Fruit fly (Drosophila melanogaster) whole organism, embryonic: ENCODE data around the gene Pits.

ENCODE experiments used
- Asciz ChIP-seq: fragments of 200-800 bp; sonication (Bioruptor generic); optimal IDR thresholded peaks from 2 replicates; lab custom pipeline; 2017; ENCODE audit warnings: missing biosample characterization, mild to moderate bottlenecking, missing genetic modification characterization, missing genetic modification reagents
- Bdp1 ChIP-seq: fragments of 200-800 bp; sonication (Bioruptor generic); optimal IDR thresholded peaks from 3 replicates; lab custom pipeline; 2016; ENCODE audit warnings: missing biosample characterization, missing genetic modification characterization
- CG14710 ChIP-seq: fragments of 200-800 bp; sonication (Bioruptor generic); optimal IDR thresholded peaks from 3 replicates; lab custom pipeline; 2019; ENCODE audit warnings: missing biosample characterization, mild to moderate bottlenecking, missing genetic modification characterization, moderate library complexity
- CG16815 ChIP-seq: fragments of 200-800 bp; sonication (Bioruptor generic); optimal IDR thresholded peaks from 3 replicates; lab custom pipeline; 2017; ENCODE audit warnings: missing biosample characterization, mild to moderate bottlenecking, missing genetic modification characterization
- CG17361 ChIP-seq: fragments of 200-800 bp; sonication (Bioruptor generic); IDR thresholded peaks from 3 replicates; pipeline ENCODE4 v1.3.6; 2022; ENCODE audit warnings: missing biosample characterization, missing genetic modification characterization
- CG18011 ChIP-seq: fragments of 200-800 bp; sonication (Bioruptor generic); optimal IDR thresholded peaks from 2 replicates; lab custom pipeline; 2017; ENCODE audit warnings: missing biosample characterization, missing genetic modification characterization, mild to moderate bottlenecking, moderate library complexity, missing genotype
- CG2678 ChIP-seq: fragments of 200-800 bp; sonication (Bioruptor generic); optimal IDR thresholded peaks from 3 replicates; lab custom pipeline; 2019; ENCODE audit warnings: missing biosample characterization, mild to moderate bottlenecking, missing genetic modification characterization, moderate library complexity
- CG3407 ChIP-seq: fragments of 200-800 bp; sonication (Bioruptor generic); optimal IDR thresholded peaks from 2 replicates; lab custom pipeline; 2018; ENCODE audit warnings: missing biosample characterization, mild to moderate bottlenecking, missing genetic modification characterization
- CG43689 ChIP-seq: fragments of 200-800 bp; sonication (Bioruptor generic); IDR thresholded peaks from 2 replicates; pipeline ENCODE4 v1.3.6; 2022; ENCODE audit warnings: missing biosample characterization, missing genetic modification characterization
- CG4854 ChIP-seq: fragments of 200-800 bp; sonication (Bioruptor generic); optimal IDR thresholded peaks from 2 replicates; lab custom pipeline; 2016; ENCODE audit warnings: missing biosample characterization, missing genetic modification characterization, inconsistent platforms
- CG6254 ChIP-seq: fragments of 200-800 bp; sonication (Bioruptor generic); optimal IDR thresholded peaks from 3 replicates; lab custom pipeline; 2017; ENCODE audit warnings: mild to moderate bottlenecking, missing biosample characterization, missing genetic modification reagents, missing genetic modification characterization
- CG6654 ChIP-seq: fragments of 200-800 bp; sonication (Bioruptor generic); optimal IDR thresholded peaks from 2 replicates; lab custom pipeline; 2017; ENCODE audit warnings: missing biosample characterization, mild to moderate bottlenecking, missing genetic modification characterization
- CG8359 ChIP-seq: fragments of 200-800 bp; sonication (Bioruptor generic); optimal IDR thresholded peaks from 2 replicates; lab custom pipeline; 2017; ENCODE audit warnings: missing biosample characterization, mild to moderate bottlenecking, missing genetic modification characterization, borderline replicate concordance
- D19B ChIP-seq: fragments of 200-800 bp; sonication (Bioruptor generic); optimal IDR thresholded peaks from 2 replicates; lab custom pipeline; 2017; ENCODE audit warnings: missing biosample characterization, mild to moderate bottlenecking, missing genetic modification characterization
- Dip2 ChIP-seq: fragments of 200-800 bp; sonication (Bioruptor generic); IDR thresholded peaks from 2 replicates; pipeline ENCODE4 v1.3.6; 2022; ENCODE audit warnings: missing biosample characterization, missing genetic modification characterization
- Dip3 ChIP-seq: fragments of 200-800 bp; sonication (Bioruptor generic); optimal IDR thresholded peaks from 3 replicates; lab custom pipeline; 2016; ENCODE audit warnings: missing biosample characterization, missing genetic modification characterization
- Fer1 ChIP-seq: fragments of 200-800 bp; sonication (Bioruptor generic); optimal IDR thresholded peaks from 2 replicates; lab custom pipeline; 2017; ENCODE audit warnings: missing biosample characterization, mild to moderate bottlenecking, missing genetic modification characterization
- Fer2 ChIP-seq: fragments of 200-800 bp; sonication (Bioruptor generic); optimal IDR thresholded peaks from 2 replicates; lab custom pipeline; 2018; ENCODE audit warnings: missing biosample characterization, mild to moderate bottlenecking, missing genetic modification characterization, moderate library complexity
- Hand ChIP-seq: fragments of 200-800 bp; sonication (Bioruptor generic); optimal IDR thresholded peaks from 2 replicates; lab custom pipeline; 2017; ENCODE audit warnings: mild to moderate bottlenecking, missing biosample characterization, missing genetic modification reagents, missing genetic modification characterization
- Hr78 ChIP-seq, 2 experiments: fragments of 200-800 bp in 1 of 2; fragments of >200 bp in 1 of 2; sonication (Bioruptor generic) in 1 of 2; optimal IDR thresholded peaks; 2 replicates each; lab custom pipeline; 2017 to 2019; ENCODE audit warnings: missing biosample characterization in 2 of 2, missing genetic modification characterization in 2 of 2, mild to moderate bottlenecking in 1 of 2, moderate library complexity in 1 of 2
- NK7.1 ChIP-seq: fragments of 200-800 bp; sonication (Bioruptor generic); optimal IDR thresholded peaks from 3 replicates; lab custom pipeline; 2016; ENCODE audit warnings: missing biosample characterization, missing genetic modification characterization
- Nf-YA ChIP-seq: fragments of 200-800 bp; sonication (Bioruptor generic); IDR thresholded peaks from 2 replicates; pipeline ENCODE4 v1.3.6; 2022; ENCODE audit warnings: missing biosample characterization, missing genetic modification characterization
- Sin3A ChIP-seq: fragments of >200 bp; optimal IDR thresholded peaks from 2 replicates; lab custom pipeline; 2018
- Sox100B ChIP-seq: fragments of 200-800 bp; sonication (Bioruptor generic); optimal IDR thresholded peaks from 3 replicates; lab custom pipeline; 2018; ENCODE audit warnings: missing biosample characterization, mild to moderate bottlenecking, missing genetic modification characterization
- Sox102F ChIP-seq: fragments of 200-800 bp; sonication (Bioruptor generic); optimal IDR thresholded peaks from 2 replicates; lab custom pipeline; 2018; ENCODE audit warnings: missing biosample characterization, mild to moderate bottlenecking, missing genetic modification characterization, moderate library complexity
- abd-A ChIP-seq: fragments of 200-800 bp; sonication (Bioruptor generic); optimal IDR thresholded peaks from 3 replicates; lab custom pipeline; 2019; ENCODE audit warnings: missing biosample characterization, mild to moderate bottlenecking, missing genetic modification characterization, moderate library complexity
- ac ChIP-seq: fragments of 200-800 bp; sonication (Bioruptor generic); optimal IDR thresholded peaks from 3 replicates; lab custom pipeline; 2017; ENCODE audit warnings: missing biosample characterization, mild to moderate bottlenecking, missing genetic modification characterization
- amos ChIP-seq: fragments of 200-800 bp; sonication (Bioruptor generic); IDR thresholded peaks from 2 replicates; pipeline ENCODE4 v1.3.6; 2022; ENCODE audit warnings: missing biosample characterization, missing genetic modification characterization; ENCODE audit not compliant: partially characterized antibody
- bbx ChIP-seq: fragments of 200-800 bp; sonication (Bioruptor generic); IDR thresholded peaks from 2 replicates; pipeline ENCODE4 v1.3.6; 2022; ENCODE audit warnings: missing biosample characterization, missing genetic modification characterization; ENCODE audit not compliant: partially characterized antibody
- chn ChIP-seq: fragments of 200-800 bp; sonication (Bioruptor generic); optimal IDR thresholded peaks from 2 replicates; lab custom pipeline; 2016; ENCODE audit warnings: missing biosample characterization, missing genetic modification characterization
- danr ChIP-seq: fragments of 200-800 bp; sonication (Bioruptor generic); IDR thresholded peaks from 2 replicates; pipeline ENCODE4 v1.3.6; 2022; ENCODE audit warnings: missing biosample characterization, missing genetic modification characterization
- gcm2 ChIP-seq: fragments of 200-800 bp; sonication (Bioruptor generic); optimal IDR thresholded peaks from 2 replicates; lab custom pipeline; 2016; ENCODE audit warnings: missing biosample characterization, missing genetic modification characterization
- grn ChIP-seq: fragments of 200-800 bp; sonication (Bioruptor generic); optimal IDR thresholded peaks from 3 replicates; lab custom pipeline; 2017; ENCODE audit warnings: missing biosample characterization, missing genetic modification characterization
- gsb-n ChIP-seq: fragments of 200-800 bp; sonication (Bioruptor generic); optimal IDR thresholded peaks from 3 replicates; lab custom pipeline; 2018; ENCODE audit warnings: missing biosample characterization, mild to moderate bottlenecking, missing genetic modification characterization
- gt ChIP-seq: fragments of 200-800 bp; sonication (Bioruptor generic); IDR thresholded peaks from 2 replicates; pipeline ENCODE4 v1.3.6; 2022; ENCODE audit warnings: missing biosample characterization, missing genetic modification characterization
- hb ChIP-seq: fragments of 200-800 bp; sonication (Bioruptor generic); IDR thresholded peaks from 3 replicates; pipeline ENCODE4 v1.3.6; 2022; ENCODE audit warnings: missing biosample characterization, missing genetic modification characterization; ENCODE audit not compliant: partially characterized antibody
- lab ChIP-seq: fragments of 200-800 bp; sonication (Bioruptor generic); optimal IDR thresholded peaks from 3 replicates; lab custom pipeline; 2017; ENCODE audit warnings: missing biosample characterization, missing genetic modification characterization, mild to moderate bottlenecking, moderate library complexity, missing genetic modification reagents
- lov ChIP-seq, 2 experiments: fragments of 200-800 bp in 1 of 2; fragments of >200 bp in 1 of 2; sonication (Bioruptor generic) in 1 of 2; IDR thresholded peaks in 1 of 2; optimal IDR thresholded peaks in 1 of 2; 2 replicates in 1 of 2; 3 replicates in 1 of 2; pipeline versions ENCODE4 v1.3.6 to Lab custom; 2017 to 2022; ENCODE audit warnings: missing biosample characterization in 1 of 2, missing genetic modification characterization in 1 of 2
- maf-S ChIP-seq: fragments of 200-800 bp; sonication (Bioruptor generic); optimal IDR thresholded peaks from 2 replicates; lab custom pipeline; 2016; ENCODE audit warnings: missing biosample characterization, missing genetic modification characterization
- pfk ChIP-seq: fragments of 200-800 bp; sonication (Bioruptor generic); optimal IDR thresholded peaks from 2 replicates; lab custom pipeline; 2018; ENCODE audit warnings: missing biosample characterization, mild to moderate bottlenecking, missing genetic modification characterization, moderate library complexity
- pnt ChIP-seq: fragments of 200-800 bp; sonication (Bioruptor generic); optimal IDR thresholded peaks from 3 replicates; lab custom pipeline; 2016; ENCODE audit warnings: missing biosample characterization, missing genetic modification characterization
- row ChIP-seq: fragments of 200-800 bp; sonication (Bioruptor generic); IDR thresholded peaks from 3 replicates; pipeline ENCODE4 v1.3.6; 2022; ENCODE audit warnings: missing biosample characterization, missing genetic modification characterization
- salm ChIP-seq: fragments of 200-800 bp; sonication (Bioruptor generic); optimal IDR thresholded peaks from 2 replicates; lab custom pipeline; 2018; ENCODE audit warnings: missing biosample characterization, mild to moderate bottlenecking, missing genetic modification characterization
- seq ChIP-seq: fragments of 200-800 bp; sonication (Bioruptor generic); IDR thresholded peaks from 2 replicates; pipeline ENCODE4 v1.3.6; 2022; ENCODE audit warnings: missing biosample characterization, missing genetic modification characterization
- sim ChIP-seq: fragments of 200-800 bp; sonication (Bioruptor generic); IDR thresholded peaks from 2 replicates; pipeline ENCODE4 v1.3.6; 2022; ENCODE audit warnings: missing biosample characterization, missing genetic modification characterization
- ssp ChIP-seq: fragments of 200-800 bp; sonication (Bioruptor generic); IDR thresholded peaks from 2 replicates; pipeline ENCODE4 v1.3.6; 2022; ENCODE audit warnings: missing biosample characterization, missing genetic modification characterization
- tll ChIP-seq, 2 experiments: fragments of 200-800 bp in 1 of 2; fragments of >200 bp in 1 of 2; sonication (Bioruptor generic) in 1 of 2; optimal IDR thresholded peaks; 2 replicates each; lab custom pipeline; 2017 to 2019; ENCODE audit warnings: missing biosample characterization in 2 of 2, missing genetic modification characterization in 2 of 2, mild to moderate bottlenecking in 1 of 2, moderate library complexity in 1 of 2
- toy ChIP-seq: fragments of 200-800 bp; sonication (Bioruptor generic); IDR thresholded peaks from 2 replicates; pipeline ENCODE4 v1.3.6; 2022; ENCODE audit warnings: missing biosample characterization, missing genetic modification characterization
- yki ChIP-seq: fragments of >200 bp; optimal IDR thresholded peaks from 3 replicates; lab custom pipeline; 2018

Gene Pits

DNA sequence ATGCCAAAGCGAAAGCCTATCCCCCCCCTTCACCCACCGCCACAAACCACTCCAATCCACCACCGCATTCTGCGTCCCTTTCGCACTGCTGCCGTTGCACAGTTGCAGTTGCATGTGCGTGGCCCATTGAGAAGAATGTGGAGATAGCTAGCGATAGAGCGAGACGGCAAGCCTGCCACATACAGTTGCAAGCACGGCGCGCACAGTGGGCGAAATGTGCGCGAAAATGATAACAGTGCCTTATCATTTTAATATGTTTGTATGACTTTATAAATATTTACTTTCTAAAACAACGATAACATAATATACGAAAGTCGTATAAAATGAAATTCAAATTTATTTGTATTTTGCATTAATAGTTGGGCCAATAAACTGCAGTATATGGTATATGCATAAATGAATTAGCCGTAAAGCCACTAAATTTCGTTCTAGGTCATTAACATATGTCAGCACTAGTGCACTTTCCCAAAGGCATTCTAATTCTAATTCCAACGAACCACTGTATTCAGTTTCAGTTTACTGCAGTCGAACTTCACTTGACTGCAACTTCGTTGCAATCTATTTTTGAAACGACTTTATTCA lies 7.1 kb downstream of the Pits start (continued):
- TF ChIP-seq CG14710 (peak; percentile 85), sim (GFP tag; lab: Robert Waterston, UW) (peak; percentile 66), Fer1 (no peak), CG8359 (peak; percentile 70), CG17361 (GFP tag; lab: Robert Waterston, UW) (peak; percentile 91), salm (peak; percentile 32), chn (peak; percentile 78), CG6254 (GFP tag; lab: Kevin White, UChicago) (peak; percentile 85), CG2678 (tag; lab: Kevin White, UChicago) (peak; percentile 75), Dip2 (GFP tag; lab: Robert Waterston, UW) (no peak), lov (optimal IDR thresholded peaks at IDR 0.05; lab: Kevin White, UChicago) (no peak), lov (GFP tag; IDR thresholded peaks at IDR 0.05; lab: Robert Waterston, UW) (0 out of 3 replicates have a peak, but pooled peaks have one; percentile 45), CG4854 (GFP tag; lab: Kevin White, UChicago) (no peak), Nf-YA (GFP tag; lab: Robert Waterston, UW) (0 out of 2 replicates have a peak, but pooled peaks have one; percentile 6), gt (GFP tag; lab: Robert Waterston, UW) (no peak), ac (peak; percentile 38), CG43689 (GFP tag; lab: Robert Waterston, UW) (no peak), danr (0 out of 2 replicates have a peak, but pooled peaks have one; percentile 35), NK7.1 (no peak), D19B (GFP tag; lab: Kevin White, UChicago) (no peak), CG6654 (peak; percentile 44), grn (GFP tag; lab: Kevin White, UChicago) (no peak), pfk (GFP tag; lab: Kevin White, UChicago) (peak; percentile 44), pnt (GFP tag; lab: Kevin White, UChicago) (no peak), yki (lab: Kevin White, UChicago) (no peak), Dip3 (no peak), lab (GFP tag; lab: Kevin White, UChicago) (no peak), Sox102F (GFP tag; lab: Kevin White, UChicago) (peak; percentile 71), toy (no peak), gcm2 (GFP tag; lab: Kevin White, UChicago) (no peak), gsb-n (tag; lab: Kevin White, UChicago) (peak; percentile 81), tll (GFP tag; optimal IDR thresholded peaks at IDR 0.05; lab: Kevin White, UChicago) (no peak), seq (no peak), bbx (no peak), CG16815 (GFP tag; lab: Kevin White, UChicago) (peak; percentile 77), Asciz (GFP tag; lab: Kevin White, UChicago) (peak; percentile 69), Hr78 (GFP tag; optimal IDR thresholded peaks at IDR 0.05; lab: Kevin White, UChicago) (no peak), maf-S (GFP tag; lab: Kevin White, UChicago) (no peak), CG3407 (GFP tag; lab: Kevin White, UChicago) (peak; percentile 72), CG18011 (GFP tag; lab: Kevin White, UChicago) (no peak), row (GFP tag; lab: Robert Waterston, UW) (peak; percentile 60), hb (GFP tag; lab: Robert Waterston, UW) (no peak), Fer2 (tag; lab: Kevin White, UChicago) (no peak), ssp (0 out of 2 replicates have a peak, but pooled peaks have one; percentile 19), Sin3A (lab: Kevin White, UChicago) (no peak), Bdp1 (GFP tag; lab: Kevin White, UChicago) (no peak), abd-A (no peak), Hand (GFP tag; lab: Kevin White, UChicago) (no peak), amos (no peak), Sox100B (GFP tag; lab: Kevin White, UChicago) (peak; percentile 76)
